Worm (Caenorhabditis elegans) whole organism, L2 larva: ENCODE measurements around the gene glb-13.

Experiments
- F13H6.1 ChIP-seq: sonication (generic microtip); optimal IDR thresholded peaks from 2 replicates; lab custom pipeline; 2016; ENCODE audit warnings: missing genetic modification characterization, missing compliant biosample characterization
- ZK546.5 ChIP-seq: sonication (generic microtip); optimal IDR thresholded peaks from 2 replicates; lab custom pipeline; 2017; ENCODE audit warnings: missing biosample characterization, missing genetic modification characterization
- ama-1 ChIP-seq: fragments of 150-350 bp; optimal IDR thresholded peaks from 2 replicates; lab custom pipeline; 2018; ENCODE audit warnings: inconsistent platforms
- blmp-1 ChIP-seq: sonication (generic microtip); optimal IDR thresholded peaks from 2 replicates; lab custom pipeline; 2017; ENCODE audit warnings: missing genetic modification characterization, mild to moderate bottlenecking, missing compliant biosample characterization, antibody characterized with exemption, moderate library complexity; ENCODE audit not compliant: insufficient read depth
- elt-1 ChIP-seq: fragments of 150-350 bp; optimal IDR thresholded peaks from 2 replicates; lab custom pipeline; 2014; ENCODE audit warnings: missing biosample characterization, missing genetic modification characterization
- elt-3 ChIP-seq: sonication (generic microtip); optimal IDR thresholded peaks from 2 replicates; lab custom pipeline; 2017; ENCODE audit warnings: missing biosample characterization, missing genetic modification characterization
- fos-1 ChIP-seq: fragments of 150-350 bp; optimal IDR thresholded peaks from 2 replicates; lab custom pipeline; 2014; ENCODE audit warnings: missing biosample characterization, missing genetic modification characterization
- lin-39 ChIP-seq: fragments of 150-350 bp; optimal IDR thresholded peaks from 2 replicates; lab custom pipeline; 2014; ENCODE audit warnings: missing biosample characterization, missing genetic modification reagents, missing genetic modification characterization
- mdl-1 ChIP-seq, 2 experiments: fragments of 150-350 bp in 1 of 2; sonication (generic microtip) in 1 of 2; optimal IDR thresholded peaks; 2 replicates each; lab custom pipeline; 2017; ENCODE audit warnings: missing biosample characterization in 2 of 2, missing genetic modification characterization in 2 of 2
- nhr-237 ChIP-seq: fragments of 150-350 bp; optimal IDR thresholded peaks from 2 replicates; lab custom pipeline; 2014; ENCODE audit warnings: missing biosample characterization, missing genetic modification characterization
- peb-1 ChIP-seq: fragments of 150-350 bp; optimal IDR thresholded peaks from 2 replicates; lab custom pipeline; 2014; ENCODE audit warnings: missing biosample characterization, missing genetic modification characterization
- sem-4 ChIP-seq: fragments of 150-350 bp; optimal IDR thresholded peaks from 2 replicates; lab custom pipeline; 2014; ENCODE audit warnings: missing biosample characterization, missing genetic modification reagents, missing genetic modification characterization
- skn-1 ChIP-seq: sonication (generic microtip); optimal IDR thresholded peaks from 2 replicates; lab custom pipeline; 2017; ENCODE audit warnings: missing biosample characterization, missing genetic modification characterization
- sma-3 ChIP-seq: sonication (generic microtip); optimal IDR thresholded peaks from 2 replicates; lab custom pipeline; 2016; ENCODE audit warnings: missing genetic modification reagents, missing genetic modification characterization, missing compliant biosample characterization
- unc-39 ChIP-seq: fragments of 150-350 bp; optimal IDR thresholded peaks from 2 replicates; lab custom pipeline; 2014; ENCODE audit warnings: missing biosample characterization, missing genetic modification characterization
- unc-62 ChIP-seq: fragments of 150-350 bp; optimal IDR thresholded peaks from 2 replicates; lab custom pipeline; 2014; ENCODE audit warnings: missing biosample characterization, missing genetic modification reagents, missing genetic modification characterization

Gene glb-13

ce11 chrX:12328676-12329075 lies 49.5 kb downstream of the glb-13 start, which contains the start of gene srd-45:
TSS of gene srd-45 (plus strand) at chrX:12328976.
- no peak for TF ChIP-seq mdl-1 (tag; optimal IDR thresholded peaks at IDR 0.05; lab: Kevin White, UChicago)
- TF ChIP-seq fos-1 (tag; lab: Kevin White, UChicago) = no peak
- no peak for TF ChIP-seq ama-1 (lab: Kevin White, UChicago)
- no peak for TF ChIP-seq sem-4 (tag; lab: Kevin White, UChicago)
- no peak for TF ChIP-seq elt-3 (tag; lab: Kevin White, UChicago)
- TF ChIP-seq F13H6.1 (tag; lab: Kevin White, UChicago) = no peak
- no peak for TF ChIP-seq ZK546.5 (tag; lab: Kevin White, UChicago)
- no peak for TF ChIP-seq sma-3 (GFP tag; lab: Kevin White, UChicago)
- TF ChIP-seq lin-39 (tag; lab: Kevin White, UChicago) = no peak
- TF ChIP-seq peb-1 (tag; lab: Kevin White, UChicago) = no peak
- no peak for TF ChIP-seq unc-62
- no peak for TF ChIP-seq elt-1 (tag; lab: Kevin White, UChicago)
- no peak for TF ChIP-seq skn-1 (tag; lab: Kevin White, UChicago)
- TF ChIP-seq blmp-1 (tag; lab: Kevin White, UChicago) = no peak
- TF ChIP-seq nhr-237 = no peak

- no peak for TF ChIP-seq fos-1 (tag; lab: Kevin White, UChicago)
- TF ChIP-seq unc-39 (tag; lab: Kevin White, UChicago) = no peak
Observed at ce11 chrX:12326424-12326823, 51.8 kb downstream of the glb-13 start, which contains the start of gene srd-41. TSS of gene srd-41 (plus strand) at chrX:12326724.
